Fruit fly (Drosophila melanogaster): ENCODE data around the gene Hira.

The Hira gene

dm6 chrX:7691947-7692739, 29.8 kb upstream of the Hira start (continued):
- TF ChIP-seq CG11560 (tag; IDR thresholded peaks at IDR 0.05) (peak; percentile 22; the same call in 1 of the 3 replicates), vfl (GFP tag; optimal IDR thresholded peaks at IDR 0.05) (peak; percentile 21), Drgx (GFP tag; IDR thresholded peaks at IDR 0.05) (peak; percentile 77), her (GFP tag; optimal IDR thresholded peaks at IDR 0.05) (peak; percentile 53), insv (GFP tag; optimal IDR thresholded peaks at IDR 0.05) (peak in 1 of 2 experiments; percentile 10), CG8290 (GFP tag; optimal IDR thresholded peaks at IDR 0.05) (no peak), CG8290 (tag; optimal IDR thresholded peaks at IDR 0.05) (peak in 1 of 2 experiments; percentile 51), zen2 (GFP tag; IDR thresholded peaks at IDR 0.05; ENCODE audit: partially characterized antibody) (no peak), D19A (tag; optimal IDR thresholded peaks at IDR 0.05) (peak; percentile 67), Stat92E (GFP tag; optimal IDR thresholded peaks at IDR 0.05) (no peak), schlank (tag; optimal IDR thresholded peaks at IDR 0.05) (peak; percentile 63), phol (tag; optimal IDR thresholded peaks at IDR 0.05) (peak; percentile 70), ttk (GFP tag; IDR thresholded peaks at IDR 0.05) (peak; percentile 61), ato (GFP tag; IDR thresholded peaks at IDR 0.05; ENCODE audit: partially characterized antibody) (no peak), knrl (GFP tag; IDR thresholded peaks at IDR 0.05; ENCODE audit: partially characterized antibody) (no peak), gcm2 (GFP tag; optimal IDR thresholded peaks at IDR 0.05) (peak; percentile 6), fd64A (GFP tag; optimal IDR thresholded peaks at IDR 0.05) (peak; percentile 20), Sin3A (optimal IDR thresholded peaks at IDR 0.05) (no peak), yki (optimal IDR thresholded peaks at IDR 0.05) (peak; percentile 84), eve (GFP tag; optimal IDR thresholded peaks at IDR 0.05) (peak in 1 of 2 experiments; percentile 78), NK7.1 (GFP tag; optimal IDR thresholded peaks at IDR 0.05) (peak; percentile 17), Ptx1 (GFP tag; IDR thresholded peaks at IDR 0.05) (peak; percentile 75), prd (optimal IDR thresholded peaks at IDR 0.05) (no peak), prd (GFP tag; IDR thresholded peaks at IDR 0.05) (peak; percentile 67; the same call in 2 of the 3 replicates), ken (GFP tag; IDR thresholded peaks at IDR 0.05) (no peak), p53 (GFP tag; optimal IDR thresholded peaks at IDR 0.05) (no peak), CG12236 (GFP tag; optimal IDR thresholded peaks at IDR 0.05) (peak; percentile 47), repo (GFP tag; optimal IDR thresholded peaks at IDR 0.05) (no peak), CG14667 (GFP tag; IDR thresholded peaks at IDR 0.05) (peak; percentile 48; the same call in 1 of the 2 replicates), tap (tag; optimal IDR thresholded peaks at IDR 0.05) (peak; percentile 35), tup (GFP tag; optimal IDR thresholded peaks at IDR 0.05) (no peak), odd (GFP tag; optimal IDR thresholded peaks at IDR 0.05) (peak; percentile 64), CG2116 (GFP tag; optimal IDR thresholded peaks at IDR 0.05) (peak; percentile 39), CG9727 (GFP tag; optimal IDR thresholded peaks at IDR 0.05) (peak; percentile 75), CG30431 (GFP tag; optimal IDR thresholded peaks at IDR 0.05) (peak; percentile 3), CG14014 (GFP tag; IDR thresholded peaks at IDR 0.05) (peak; percentile 73), CG8478 (optimal IDR thresholded peaks at IDR 0.05) (no peak), Pdp1 (GFP tag; optimal IDR thresholded peaks at IDR 0.05) (peak; percentile 47 to 63), Mad (GFP tag; optimal IDR thresholded peaks at IDR 0.05) (peak; percentile 41), CG6765 (GFP tag; optimal IDR thresholded peaks at IDR 0.05) (peak; percentile 78), tll (GFP tag; optimal IDR thresholded peaks at IDR 0.05) (no peak), CG6791 (GFP tag; IDR thresholded peaks at IDR 0.05; ENCODE audit: partially characterized antibody) (no peak), CG30403 (GFP tag; optimal IDR thresholded peaks at IDR 0.05) (peak; percentile 84), salm (tag; optimal IDR thresholded peaks at IDR 0.05) (peak; percentile 8), CG10462 (GFP tag; optimal IDR thresholded peaks at IDR 0.05) (peak; percentile 55), CG7372 (GFP tag; IDR thresholded peaks at IDR 0.05) (peak; percentile 44; the same call in 1 of the 2 replicates), CG10565 (GFP tag; optimal IDR thresholded peaks at IDR 0.05) (no peak), CrebB (tag; optimal IDR thresholded peaks at IDR 0.05) (peak; percentile 55), Oaz (GFP tag; IDR thresholded peaks at IDR 0.05) (peak; percentile 53; the same call in 1 of the 2 replicates), Opbp (GFP tag; IDR thresholded peaks at IDR 0.05; ENCODE audit: partially characterized antibody) (no peak)
